Worm (Caenorhabditis elegans) whole organism, L3 larva: ENCODE data around the gene T02H6.1.

Experiments used
- R02D3.7 ChIP-seq: fragments of 150-350 bp; optimal IDR thresholded peaks from 2 replicates; lab custom pipeline; 2014; ENCODE audit warnings: missing biosample characterization, missing genetic modification characterization
- ZK546.5 ChIP-seq: sonication (generic microtip); optimal IDR thresholded peaks from 2 replicates; lab custom pipeline; 2017; ENCODE audit warnings: missing biosample characterization, missing genetic modification characterization
- aly-2 ChIP-seq: fragments of 150-350 bp; optimal IDR thresholded peaks from 2 replicates; lab custom pipeline; 2014; ENCODE audit warnings: missing biosample characterization, missing genetic modification characterization
- ama-1 ChIP-seq: fragments of 150-350 bp; optimal IDR thresholded peaks from 2 replicates; lab custom pipeline; 2018
- ceh-16 ChIP-seq: sonication (generic microtip); optimal IDR thresholded peaks from 2 replicates; lab custom pipeline; 2017; ENCODE audit warnings: missing biosample characterization, missing genetic modification characterization
- ceh-82 ChIP-seq: fragments of 150-350 bp; optimal IDR thresholded peaks from 2 replicates; lab custom pipeline; 2014; ENCODE audit warnings: missing biosample characterization, missing genetic modification characterization
- ceh-9 ChIP-seq: sonication (generic microtip); optimal IDR thresholded peaks from 2 replicates; lab custom pipeline; 2018; ENCODE audit warnings: missing biosample characterization, missing genetic modification characterization
- daf-12 ChIP-seq: fragments of 150-350 bp; optimal IDR thresholded peaks from 2 replicates; lab custom pipeline; 2014; ENCODE audit warnings: missing biosample characterization, missing genetic modification reagents, missing genetic modification characterization
- egl-27 ChIP-seq: sonication (generic microtip); optimal IDR thresholded peaks from 4 replicates; lab custom pipeline; 2017; ENCODE audit warnings: missing biosample characterization, missing genetic modification reagents, missing genetic modification characterization
- egl-5 ChIP-seq: fragments of 150-350 bp; optimal IDR thresholded peaks from 2 replicates; lab custom pipeline; 2017; ENCODE audit warnings: missing biosample characterization, missing genetic modification reagents, missing genetic modification characterization, inconsistent platforms
- elt-1 ChIP-seq: fragments of 150-350 bp; optimal IDR thresholded peaks from 2 replicates; lab custom pipeline; 2014; ENCODE audit warnings: missing biosample characterization, missing genetic modification characterization
- elt-3 ChIP-seq, 3 experiments: fragments of 150-350 bp in 1 of 3; sonication (generic microtip) in 2 of 3; optimal IDR thresholded peaks; 2 replicates in 2 of 3; 4 replicates in 1 of 3; lab custom pipeline; 2014 to 2017; ENCODE audit warnings: missing biosample characterization in 3 of 3, missing genetic modification characterization in 3 of 3
- eor-1 ChIP-seq, 2 experiments: fragments of 150-350 bp; optimal IDR thresholded peaks; 2 replicates each; lab custom pipeline; 2014 to 2018; ENCODE audit warnings: missing biosample characterization in 2 of 2, missing genetic modification characterization in 2 of 2
- fkh-10 ChIP-seq: sonication (generic microtip); optimal IDR thresholded peaks from 2 replicates; lab custom pipeline; 2017; ENCODE audit warnings: missing biosample characterization, missing genetic modification reagents, missing genetic modification characterization
- fkh-2 ChIP-seq: fragments of 150-350 bp; optimal IDR thresholded peaks from 2 replicates; lab custom pipeline; 2014; ENCODE audit warnings: missing biosample characterization, missing genetic modification reagents, missing genetic modification characterization
- hmg-11 ChIP-seq: sonication (generic microtip); optimal IDR thresholded peaks from 2 replicates; lab custom pipeline; 2016; ENCODE audit warnings: missing genetic modification characterization, missing compliant biosample characterization
- lin-15B ChIP-seq: fragments of 150-350 bp; optimal IDR thresholded peaks from 2 replicates; lab custom pipeline; 2014; ENCODE audit warnings: missing biosample characterization, missing genetic modification characterization
- lin-39 ChIP-seq: fragments of 150-350 bp; optimal IDR thresholded peaks from 2 replicates; lab custom pipeline; 2018; ENCODE audit warnings: missing biosample characterization, missing genetic modification reagents, missing genetic modification characterization
- lsy-12 ChIP-seq: sonication (generic microtip); optimal IDR thresholded peaks from 2 replicates; lab custom pipeline; 2016; ENCODE audit warnings: mild to moderate bottlenecking, missing genetic modification characterization, missing compliant biosample characterization
- mml-1 ChIP-seq: fragments of 150-350 bp; sonication (generic microtip); optimal IDR thresholded peaks from 3 replicates; lab custom pipeline; 2014; ENCODE audit warnings: missing biosample characterization, missing genetic modification characterization
- nfya-1 ChIP-seq: sonication (generic microtip); optimal IDR thresholded peaks from 2 replicates; lab custom pipeline; 2017; ENCODE audit warnings: missing genetic modification characterization, mild to moderate bottlenecking, missing compliant biosample characterization, antibody characterized with exemption, moderate library complexity; ENCODE audit not compliant: insufficient read depth
- nhr-12 ChIP-seq: fragments of 150-350 bp; optimal IDR thresholded peaks from 2 replicates; lab custom pipeline; 2014; ENCODE audit warnings: missing biosample characterization, missing genetic modification characterization
- nhr-237 ChIP-seq: fragments of 150-350 bp; optimal IDR thresholded peaks from 2 replicates; lab custom pipeline; 2014; ENCODE audit warnings: missing biosample characterization, missing genetic modification characterization
- nhr-25 ChIP-seq: sonication (generic microtip); optimal IDR thresholded peaks from 2 replicates; lab custom pipeline; 2017; ENCODE audit warnings: missing biosample characterization, missing genetic modification characterization
- nhr-28 ChIP-seq: fragments of 150-350 bp; optimal IDR thresholded peaks from 2 replicates; lab custom pipeline; 2014; ENCODE audit warnings: missing biosample characterization, missing genetic modification characterization
- nhr-43 ChIP-seq: sonication (generic microtip); optimal IDR thresholded peaks from 2 replicates; lab custom pipeline; 2016; ENCODE audit warnings: mild to moderate bottlenecking, missing genetic modification characterization, missing compliant biosample characterization; ENCODE audit not compliant: poor library complexity, severe bottlenecking
- nhr-67 ChIP-seq: fragments of 150-350 bp; optimal IDR thresholded peaks from 2 replicates; lab custom pipeline; 2014; ENCODE audit warnings: missing biosample characterization, missing genetic modification characterization
- nhr-76 ChIP-seq: fragments of 150-350 bp; sonication (generic microtip); optimal IDR thresholded peaks from 5 replicates; lab custom pipeline; 2014; ENCODE audit warnings: missing biosample characterization, missing genetic modification characterization
- nhr-77 ChIP-seq: fragments of 150-350 bp; optimal IDR thresholded peaks from 2 replicates; lab custom pipeline; 2014; ENCODE audit warnings: missing biosample characterization, missing genetic modification characterization
- pqm-1 ChIP-seq: fragments of 150-350 bp; optimal IDR thresholded peaks from 2 replicates; lab custom pipeline; 2017; ENCODE audit warnings: missing biosample characterization, missing genetic modification characterization, inconsistent platforms
- skn-1 ChIP-seq: fragments of 150-350 bp; optimal IDR thresholded peaks from 2 replicates; lab custom pipeline; 2014; ENCODE audit warnings: missing biosample characterization, missing genetic modification characterization
- snpc-4 ChIP-seq: fragments of 150-350 bp; optimal IDR thresholded peaks from 2 replicates; lab custom pipeline; 2014; ENCODE audit warnings: missing biosample characterization, missing genetic modification characterization
- unc-39 ChIP-seq: sonication (generic microtip); optimal IDR thresholded peaks from 4 replicates; lab custom pipeline; 2017; ENCODE audit warnings: missing biosample characterization, missing genetic modification characterization
- unc-62 ChIP-seq: fragments of 150-350 bp; sonication (generic microtip); optimal IDR thresholded peaks from 4 replicates; lab custom pipeline; 2014; ENCODE audit warnings: missing biosample characterization, missing genetic modification reagents, missing genetic modification characterization
- ztf-11 ChIP-seq: fragments of 150-350 bp; optimal IDR thresholded peaks from 2 replicates; lab custom pipeline; 2014; ENCODE audit warnings: missing biosample characterization, missing genetic modification characterization

The T02H6.1 gene

DNA sequence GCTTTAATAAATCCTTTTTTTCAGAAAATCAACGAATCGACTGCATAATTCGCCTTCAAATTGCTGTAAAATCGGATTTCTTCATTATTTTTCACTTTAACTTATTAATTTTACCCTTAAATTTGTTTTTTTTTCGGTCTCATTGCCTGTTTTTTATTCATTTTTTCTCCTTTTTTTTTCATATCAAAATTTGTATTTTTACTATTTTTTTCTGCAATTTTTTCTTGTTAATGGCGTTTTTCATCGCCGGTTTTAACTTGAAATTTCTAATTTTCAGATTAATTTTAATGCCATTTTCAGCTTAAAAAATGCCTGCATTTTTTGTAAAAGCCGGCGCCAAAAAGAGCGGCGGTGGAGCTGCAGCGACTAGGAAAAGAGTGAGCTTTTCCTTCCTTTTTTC, at the start of gene T02H6.1:
TSS of gene T02H6.1 (plus strand) at position 301 of the 400 bp plus-strand sequence.
- TF ChIP-seq ceh-16 (tag; lab: Kevin White, UChicago) (no peak), nhr-28 (tag; lab: Kevin White, UChicago) (no peak), hmg-11 (tag; lab: Kevin White, UChicago) (no peak), ZK546.5 (tag; lab: Kevin White, UChicago) (no peak), aly-2 (tag; lab: Kevin White, UChicago) (no peak), unc-39 (tag; lab: Kevin White, UChicago) (no peak), fkh-10 (no peak), nhr-12 (tag; lab: Kevin White, UChicago) (no peak), lin-39 (tag; lab: Kevin White, UChicago) (no peak), nfya-1 (tag; lab: Kevin White, UChicago) (no peak), nhr-77 (no peak), elt-3 (tag; optimal IDR thresholded peaks at IDR 0.05; lab: Kevin White, UChicago) (no peak), lin-15B (tag; lab: Kevin White, UChicago) (no peak)

DNA sequence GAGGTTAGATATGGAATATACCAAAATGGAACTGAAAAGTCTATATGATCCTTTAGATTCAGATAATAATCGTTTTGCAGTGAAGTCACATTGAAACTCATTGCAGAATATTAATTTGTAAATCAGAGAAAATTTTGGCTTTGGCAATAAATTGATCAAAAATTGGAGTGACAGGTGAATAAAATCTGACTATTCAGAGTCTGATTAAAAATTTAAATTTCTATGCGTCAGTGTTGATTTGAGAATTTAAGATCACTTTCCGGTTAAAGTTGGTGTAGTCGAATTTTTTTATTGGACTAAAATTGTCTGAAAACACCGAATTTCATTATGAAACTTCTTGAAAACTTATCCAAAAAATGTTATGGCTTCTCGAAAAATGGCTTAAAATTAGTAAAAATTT, 47.5 kb upstream of the T02H6.1 start, which contains the start of gene sri-45:
TSS of gene sri-45 (minus strand) at position 101 of the 400 bp plus-strand sequence.
- TF ChIP-seq ceh-82 (tag; lab: Kevin White, UChicago) (no peak), pqm-1 (tag; lab: Kevin White, UChicago) (no peak), lsy-12 (tag; lab: Kevin White, UChicago) (no peak), ZK546.5 (tag; lab: Kevin White, UChicago) (no peak), lin-39 (tag; lab: Kevin White, UChicago) (no peak), ama-1 (lab: Kevin White, UChicago) (no peak), mml-1 (no peak), nhr-237 (tag; lab: Kevin White, UChicago) (no peak)

DNA sequence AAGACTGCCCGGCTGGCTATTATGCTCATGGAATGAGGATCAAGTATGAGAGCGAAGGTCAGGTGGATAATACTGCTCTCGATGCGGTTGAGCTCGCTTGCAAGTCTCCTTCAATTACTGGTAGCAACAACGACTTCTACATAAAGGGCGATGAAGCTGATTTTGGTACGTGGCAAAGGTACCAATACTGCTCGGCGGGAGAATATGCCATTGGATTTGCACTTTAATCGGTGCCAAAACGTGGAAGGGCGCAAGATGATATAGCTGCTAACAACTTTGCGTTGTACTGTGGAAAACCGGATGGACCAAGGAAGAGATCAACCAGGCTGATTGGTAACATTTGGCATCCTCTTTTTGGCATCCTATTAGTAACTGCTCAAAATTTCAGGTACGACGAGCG, 41.3 kb upstream of the T02H6.1 start:
- TF ChIP-seq unc-39 (tag; lab: Kevin White, UChicago) = no peak
- TF ChIP-seq nfya-1 (tag; lab: Kevin White, UChicago) = no peak
- no peak for TF ChIP-seq nhr-76 (tag; lab: Kevin White, UChicago)
- TF ChIP-seq ama-1 (lab: Kevin White, UChicago) = no peak
- no peak for TF ChIP-seq lsy-12 (tag; lab: Kevin White, UChicago)
- TF ChIP-seq nhr-67 (tag; lab: Kevin White, UChicago) = no peak
- no peak for TF ChIP-seq ceh-9 (tag; lab: Kevin White, UChicago)
- no peak for TF ChIP-seq nhr-237 (tag; lab: Kevin White, UChicago)
- TF ChIP-seq egl-5 (tag; lab: Kevin White, UChicago) = no peak
- no peak for TF ChIP-seq pqm-1 (tag; lab: Kevin White, UChicago)
- TF ChIP-seq nhr-25 (tag; lab: Kevin White, UChicago) = no peak
- TF ChIP-seq nhr-77 = no peak
- TF ChIP-seq elt-1 = no peak
- no peak for TF ChIP-seq unc-62 (GFP tag; lab: Kevin White, UChicago)
- no peak for TF ChIP-seq ztf-11 (tag; lab: Kevin White, UChicago)
- TF ChIP-seq daf-12 = no peak
- no peak for TF ChIP-seq skn-1 (tag; lab: Kevin White, UChicago)
- no peak for TF ChIP-seq fkh-2 (tag; lab: Kevin White, UChicago)
- TF ChIP-seq R02D3.7 (tag; lab: Kevin White, UChicago) = no peak

DNA sequence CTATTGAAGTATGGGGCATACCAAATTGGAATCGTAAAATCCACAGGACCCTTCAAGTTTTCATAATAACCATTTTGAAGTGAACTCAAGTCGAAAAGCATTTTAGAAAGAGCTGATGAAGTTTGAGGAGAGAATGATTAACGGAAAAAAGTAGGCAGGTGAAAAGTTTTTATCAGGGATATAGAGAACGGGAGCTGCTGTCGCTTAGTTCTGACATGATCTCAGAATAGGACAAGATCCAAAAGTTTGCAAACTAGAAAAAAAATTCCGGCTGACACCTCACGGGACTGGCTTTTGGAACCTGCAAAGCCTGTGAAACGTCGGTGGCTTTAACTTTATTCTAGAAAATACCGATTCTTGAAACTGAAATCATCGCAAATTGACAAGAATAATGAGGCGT, 38.2 kb upstream of the T02H6.1 start, which contains the start of gene sri-46:
TSS of gene sri-46 (minus strand) at position 101 of the 400 bp plus-strand sequence.
- TF ChIP-seq nhr-43 (tag; lab: Kevin White, UChicago) = no peak
- no peak for TF ChIP-seq snpc-4 (tag; lab: Kevin White, UChicago)
- TF ChIP-seq nhr-237 (tag; lab: Kevin White, UChicago) = no peak

DNA sequence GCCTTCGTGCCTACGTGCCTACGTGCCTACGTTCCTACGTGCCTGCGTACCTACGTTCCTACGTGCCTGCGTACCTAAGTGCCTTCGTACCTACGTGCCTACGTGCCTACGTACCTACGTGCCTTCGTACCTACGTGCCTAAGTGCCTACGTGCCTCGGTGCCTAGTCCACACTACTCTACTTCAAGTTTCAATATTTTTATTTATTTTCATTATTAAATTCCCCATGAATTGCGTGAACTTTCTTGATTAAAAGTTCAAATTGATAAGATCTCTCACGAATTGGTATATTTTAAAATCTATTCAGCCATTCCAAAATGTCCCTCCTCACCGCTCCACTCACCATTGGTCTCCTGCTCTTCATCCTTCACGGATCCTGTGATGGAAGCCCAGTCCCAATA, 35.1 kb upstream of the T02H6.1 start, which contains the start of gene Y39F10C.3:
TSS of gene Y39F10C.3 (plus strand) at position 301 of the 400 bp plus-strand sequence.
- no peak for TF ChIP-seq eor-1 (tag; optimal IDR thresholded peaks at IDR 0.05; lab: Kevin White, UChicago)
- TF ChIP-seq egl-5 (tag; lab: Kevin White, UChicago) = no peak
- no peak for TF ChIP-seq nhr-12 (tag; lab: Kevin White, UChicago)
- no peak for TF ChIP-seq nhr-76 (tag; lab: Kevin White, UChicago)
- no peak for TF ChIP-seq skn-1 (tag; lab: Kevin White, UChicago)
- TF ChIP-seq ztf-11 (tag; lab: Kevin White, UChicago) = no peak
- TF ChIP-seq egl-27 = no peak
- no peak for TF ChIP-seq nhr-28 (tag; lab: Kevin White, UChicago)
